Worm (Caenorhabditis elegans): Measurements from ENCODE around the gene K08E5.5.

ce11 chrIII:10118818-10119217 is 41.5 kb downstream of the K08E5.5 start, which contains the start of gene ZK1128.3:
- TF ChIP-seq nhr-77 (tag; optimal IDR thresholded peaks at IDR 0.05) (no peak), nhr-237 (tag; optimal IDR thresholded peaks at IDR 0.05) (no peak), ceh-82 (tag; optimal IDR thresholded peaks at IDR 0.05) (no peak), lin-13 (GFP tag; optimal IDR thresholded peaks at IDR 0.05) (no peak), nhr-11 (tag; optimal IDR thresholded peaks at IDR 0.05) (no peak), R02D3.7 (tag; optimal IDR thresholded peaks at IDR 0.05) (no peak), nhr-10 (tag; optimal IDR thresholded peaks at IDR 0.05) (no peak), unc-62 (GFP tag; optimal IDR thresholded peaks at IDR 0.05) (no peak), C34F6.9 (tag; optimal IDR thresholded peaks at IDR 0.05) (no peak), ceh-16 (tag; optimal IDR thresholded peaks at IDR 0.05) (no peak)

All from whole organism, L2 larva.